Worm (Caenorhabditis elegans) whole organism, L2 larva: Measurements from ENCODE around the gene nuc-1.

Experiments used
- C34F6.9 ChIP-seq: fragments of 150-350 bp; optimal IDR thresholded peaks from 2 replicates; lab custom pipeline; 2014; ENCODE audit warnings: missing biosample characterization, missing genetic modification characterization
- F13H6.1 ChIP-seq: sonication (generic microtip); optimal IDR thresholded peaks from 2 replicates; lab custom pipeline; 2016; ENCODE audit warnings: missing genetic modification characterization, missing compliant biosample characterization
- R02D3.7 ChIP-seq: fragments of 150-350 bp; optimal IDR thresholded peaks from 2 replicates; lab custom pipeline; 2014; ENCODE audit warnings: missing biosample characterization, missing genetic modification characterization
- Y55F3AM.14 ChIP-seq: fragments of 200-800 bp; sonication (Bioruptor generic); optimal IDR thresholded peaks from 2 replicates; lab custom pipeline; 2018; ENCODE audit warnings: mild to moderate bottlenecking, missing genetic modification characterization, missing compliant biosample characterization
- ZK546.5 ChIP-seq: sonication (generic microtip); optimal IDR thresholded peaks from 2 replicates; lab custom pipeline; 2017; ENCODE audit warnings: missing biosample characterization, missing genetic modification characterization
- alr-1 ChIP-seq: fragments of 150-350 bp; optimal IDR thresholded peaks from 2 replicates; lab custom pipeline; 2014; ENCODE audit warnings: missing biosample characterization, missing genetic modification characterization
- aly-2 ChIP-seq: fragments of 150-350 bp; optimal IDR thresholded peaks from 2 replicates; lab custom pipeline; 2014; ENCODE audit warnings: missing biosample characterization, missing genetic modification characterization
- ama-1 ChIP-seq: fragments of 150-350 bp; optimal IDR thresholded peaks from 2 replicates; lab custom pipeline; 2018; ENCODE audit warnings: inconsistent platforms
- blmp-1 ChIP-seq: sonication (generic microtip); optimal IDR thresholded peaks from 2 replicates; lab custom pipeline; 2017; ENCODE audit warnings: missing genetic modification characterization, mild to moderate bottlenecking, missing compliant biosample characterization, antibody characterized with exemption, moderate library complexity; ENCODE audit not compliant: insufficient read depth
- ceh-16 ChIP-seq: fragments of 150-350 bp; optimal IDR thresholded peaks from 2 replicates; lab custom pipeline; 2014; ENCODE audit warnings: missing biosample characterization, missing genetic modification characterization
- ceh-82 ChIP-seq: fragments of 150-350 bp; optimal IDR thresholded peaks from 2 replicates; lab custom pipeline; 2014; ENCODE audit warnings: missing biosample characterization, missing genetic modification characterization
- crh-2 ChIP-seq: sonication (generic microtip); optimal IDR thresholded peaks from 2 replicates; lab custom pipeline; 2017; ENCODE audit warnings: missing biosample characterization, missing genetic modification characterization
- dmd-4 ChIP-seq: sonication (generic microtip); optimal IDR thresholded peaks from 2 replicates; lab custom pipeline; 2017; ENCODE audit warnings: missing biosample characterization, missing genetic modification characterization
- egl-27 ChIP-seq: sonication (generic microtip); optimal IDR thresholded peaks from 3 replicates; lab custom pipeline; 2017; ENCODE audit warnings: missing biosample characterization, missing genetic modification reagents, missing genetic modification characterization
- elt-1 ChIP-seq: fragments of 150-350 bp; optimal IDR thresholded peaks from 2 replicates; lab custom pipeline; 2014; ENCODE audit warnings: missing biosample characterization, missing genetic modification characterization
- elt-3 ChIP-seq: sonication (generic microtip); optimal IDR thresholded peaks from 2 replicates; lab custom pipeline; 2017; ENCODE audit warnings: missing biosample characterization, missing genetic modification characterization
- fos-1 ChIP-seq: fragments of 150-350 bp; optimal IDR thresholded peaks from 2 replicates; lab custom pipeline; 2014; ENCODE audit warnings: missing biosample characterization, missing genetic modification characterization
- gmeb-1 ChIP-seq: fragments of 150-350 bp; optimal IDR thresholded peaks from 2 replicates; lab custom pipeline; 2014; ENCODE audit warnings: missing biosample characterization, missing genetic modification characterization
- lin-11 ChIP-seq: fragments of 150-350 bp; sonication (generic microtip); optimal IDR thresholded peaks from 2 replicates; lab custom pipeline; 2014; ENCODE audit warnings: missing biosample characterization, missing genetic modification characterization, inconsistent platforms, mixed read lengths
- lin-13 ChIP-seq: fragments of 150-350 bp; optimal IDR thresholded peaks from 2 replicates; lab custom pipeline; 2014; ENCODE audit warnings: missing biosample characterization, missing genetic modification reagents, missing genetic modification characterization
- lin-39 ChIP-seq: fragments of 150-350 bp; optimal IDR thresholded peaks from 2 replicates; lab custom pipeline; 2014; ENCODE audit warnings: missing biosample characterization, missing genetic modification reagents, missing genetic modification characterization
- lsy-2 ChIP-seq, 2 experiments: fragments of 150-350 bp in 1 of 2; sonication (generic microtip) in 1 of 2; optimal IDR thresholded peaks; 2 replicates each; lab custom pipeline; 2014 to 2017; ENCODE audit warnings: missing biosample characterization in 2 of 2, missing genetic modification characterization in 2 of 2
- mab-5 ChIP-seq: fragments of 150-350 bp; optimal IDR thresholded peaks from 2 replicates; lab custom pipeline; 2014; ENCODE audit warnings: missing biosample characterization, missing genetic modification characterization
- mbf-1 ChIP-seq: sonication (generic microtip); optimal IDR thresholded peaks from 2 replicates; lab custom pipeline; 2017; ENCODE audit warnings: missing biosample characterization, missing genetic modification characterization
- mdl-1 ChIP-seq, 2 experiments: fragments of 150-350 bp in 1 of 2; sonication (generic microtip) in 1 of 2; optimal IDR thresholded peaks; 2 replicates each; lab custom pipeline; 2017; ENCODE audit warnings: missing biosample characterization in 2 of 2, missing genetic modification characterization in 2 of 2
- nhr-10 ChIP-seq: sonication (generic microtip); optimal IDR thresholded peaks from 2 replicates; lab custom pipeline; 2017; ENCODE audit warnings: missing biosample characterization, missing genetic modification characterization
- nhr-11 ChIP-seq: fragments of 150-350 bp; optimal IDR thresholded peaks from 2 replicates; lab custom pipeline; 2014; ENCODE audit warnings: missing biosample characterization, missing genetic modification characterization
- nhr-12 ChIP-seq: fragments of 150-350 bp; optimal IDR thresholded peaks from 2 replicates; lab custom pipeline; 2014; ENCODE audit warnings: missing biosample characterization, missing genetic modification characterization
- nhr-129 ChIP-seq: fragments of 150-350 bp; optimal IDR thresholded peaks from 2 replicates; lab custom pipeline; 2014; ENCODE audit warnings: missing biosample characterization, missing genetic modification characterization
- nhr-21 ChIP-seq: fragments of 150-350 bp; optimal IDR thresholded peaks from 2 replicates; lab custom pipeline; 2014; ENCODE audit warnings: missing biosample characterization, missing genetic modification characterization
- nhr-23 ChIP-seq: fragments of 150-350 bp; optimal IDR thresholded peaks from 2 replicates; lab custom pipeline; 2014; ENCODE audit warnings: missing biosample characterization, missing genetic modification reagents, missing genetic modification characterization
- nhr-237 ChIP-seq: fragments of 150-350 bp; optimal IDR thresholded peaks from 2 replicates; lab custom pipeline; 2014; ENCODE audit warnings: missing biosample characterization, missing genetic modification characterization
- nhr-25 ChIP-seq: fragments of 150-350 bp; sonication (generic microtip); optimal IDR thresholded peaks from 3 replicates; lab custom pipeline; 2014; ENCODE audit warnings: missing biosample characterization, missing genetic modification characterization
- nhr-6 ChIP-seq: fragments of 150-350 bp; optimal IDR thresholded peaks from 2 replicates; lab custom pipeline; 2014; ENCODE audit warnings: missing biosample characterization, missing genetic modification characterization
- nhr-77 ChIP-seq: fragments of 150-350 bp; optimal IDR thresholded peaks from 2 replicates; lab custom pipeline; 2014; ENCODE audit warnings: missing biosample characterization, missing genetic modification characterization
- peb-1 ChIP-seq: fragments of 150-350 bp; optimal IDR thresholded peaks from 2 replicates; lab custom pipeline; 2014; ENCODE audit warnings: missing biosample characterization, missing genetic modification characterization
- sem-4 ChIP-seq: fragments of 150-350 bp; optimal IDR thresholded peaks from 2 replicates; lab custom pipeline; 2014; ENCODE audit warnings: missing biosample characterization, missing genetic modification reagents, missing genetic modification characterization
- skn-1 ChIP-seq: sonication (generic microtip); optimal IDR thresholded peaks from 2 replicates; lab custom pipeline; 2017; ENCODE audit warnings: missing biosample characterization, missing genetic modification characterization
- sma-3 ChIP-seq: sonication (generic microtip); optimal IDR thresholded peaks from 2 replicates; lab custom pipeline; 2016; ENCODE audit warnings: missing genetic modification reagents, missing genetic modification characterization, missing compliant biosample characterization
- sma-9 ChIP-seq, 2 experiments: fragments of 150-350 bp in 1 of 2; sonication (generic microtip) in 1 of 2; optimal IDR thresholded peaks; 2 replicates each; lab custom pipeline; 2014 to 2016; ENCODE audit warnings: missing genetic modification characterization in 2 of 2, mild to moderate bottlenecking in 1 of 2, missing biosample characterization in 1 of 2, missing compliant biosample characterization in 1 of 2, missing genetic modification reagents in 1 of 2, moderate library complexity in 1 of 2
- snpc-4 ChIP-seq: fragments of 150-350 bp; optimal IDR thresholded peaks from 2 replicates; lab custom pipeline; 2014; ENCODE audit warnings: missing biosample characterization, missing genetic modification characterization
- unc-39 ChIP-seq: fragments of 150-350 bp; optimal IDR thresholded peaks from 2 replicates; lab custom pipeline; 2014; ENCODE audit warnings: missing biosample characterization, missing genetic modification characterization
- unc-55 ChIP-seq: fragments of 150-350 bp; sonication (generic microtip); optimal IDR thresholded peaks from 3 replicates; lab custom pipeline; 2014; ENCODE audit warnings: missing biosample characterization, missing genetic modification reagents, missing genetic modification characterization
- unc-62 ChIP-seq: fragments of 150-350 bp; optimal IDR thresholded peaks from 2 replicates; lab custom pipeline; 2014; ENCODE audit warnings: missing biosample characterization, missing genetic modification reagents, missing genetic modification characterization
- zag-1 ChIP-seq: fragments of 150-350 bp; optimal IDR thresholded peaks from 2 replicates; lab custom pipeline; 2014; ENCODE audit warnings: missing biosample characterization, missing genetic modification characterization
- ztf-1 ChIP-seq: fragments of 200-800 bp; sonication (Bioruptor generic); conservative IDR thresholded peaks from 2 replicates; pipeline ENCODE4 v1.3.6; 2022; ENCODE audit warnings: missing genetic modification characterization, missing compliant biosample characterization
- ztf-11 ChIP-seq: sonication (generic microtip); optimal IDR thresholded peaks from 2 replicates; lab custom pipeline; 2017; ENCODE audit warnings: missing biosample characterization, missing genetic modification characterization
- ztf-4 ChIP-seq: fragments of 150-350 bp; optimal IDR thresholded peaks from 2 replicates; lab custom pipeline; 2014; ENCODE audit warnings: missing biosample characterization, missing genetic modification characterization

Gene nuc-1

ce11 chrX:9548011-9548795, 8.5 kb downstream of the nuc-1 start:
- TF ChIP-seq ZK546.5 (tag; lab: Kevin White, UChicago) (no peak), Y55F3AM.14 (no peak), nhr-21 (tag; lab: Kevin White, UChicago) (no peak), sem-4 (tag; lab: Kevin White, UChicago) (peak; percentile 7), C34F6.9 (tag; lab: Kevin White, UChicago) (no peak), snpc-4 (no peak), dmd-4 (tag; lab: Kevin White, UChicago) (no peak), blmp-1 (tag; lab: Kevin White, UChicago) (peak; percentile 61), alr-1 (tag; lab: Kevin White, UChicago) (no peak), mab-5 (no peak), crh-2 (tag; lab: Kevin White, UChicago) (no peak), sma-3 (GFP tag; lab: Kevin White, UChicago) (peak; percentile 27), F13H6.1 (tag; lab: Kevin White, UChicago) (no peak), egl-27 (tag; lab: Kevin White, UChicago) (peak; percentile 6)

- peak; percentile 67 for TF ChIP-seq crh-2 (tag; lab: Kevin White, UChicago)
- peak; percentile 86 for TF ChIP-seq ceh-16 (tag; lab: Kevin White, UChicago)
- peak; percentile 98 for TF ChIP-seq blmp-1 (tag; lab: Kevin White, UChicago)
- no peak for TF ChIP-seq C34F6.9 (tag; lab: Kevin White, UChicago)
- no peak for TF ChIP-seq nhr-77
- no peak for TF ChIP-seq mab-5
- peak; percentile 52 for TF ChIP-seq nhr-6 (tag; lab: Kevin White, UChicago)
- no peak for TF ChIP-seq ZK546.5 (tag; lab: Kevin White, UChicago)
- TF ChIP-seq lin-13 (GFP tag; lab: Kevin White, UChicago): peak; percentile 1
- TF ChIP-seq nhr-12 (tag; lab: Kevin White, UChicago): no peak
- TF ChIP-seq unc-39 (tag; lab: Kevin White, UChicago): no peak
- TF ChIP-seq dmd-4 (tag; lab: Kevin White, UChicago): no peak
- no peak for TF ChIP-seq lin-39 (tag; lab: Kevin White, UChicago)
- TF ChIP-seq ztf-4: no peak
- peak; percentile 96 for TF ChIP-seq nhr-25 (tag; lab: Kevin White, UChicago)
- TF ChIP-seq ztf-11: no peak
- TF ChIP-seq snpc-4: no peak
- no peak for TF ChIP-seq nhr-23 (tag; lab: Kevin White, UChicago)
- no peak for TF ChIP-seq ztf-1 (GFP tag; lab: Robert Waterston, UW)
- no peak for TF ChIP-seq peb-1 (tag; lab: Kevin White, UChicago)
- TF ChIP-seq alr-1 (tag; lab: Kevin White, UChicago): no peak
- no peak for TF ChIP-seq elt-3
- no peak for TF ChIP-seq nhr-11 (tag; lab: Kevin White, UChicago)
- no peak for TF ChIP-seq unc-55 (GFP tag; lab: Kevin White, UChicago)
- TF ChIP-seq ceh-82 (tag; lab: Kevin White, UChicago): no peak
- peak; percentile 79 for TF ChIP-seq sma-3 (GFP tag; lab: Kevin White, UChicago)
- peak; percentile 40 for TF ChIP-seq fos-1 (tag; lab: Kevin White, UChicago)
- TF ChIP-seq lin-11 (tag; lab: Kevin White, UChicago): no peak
- no peak for TF ChIP-seq nhr-237
- TF ChIP-seq skn-1 (tag; lab: Kevin White, UChicago): no peak
- no peak for TF ChIP-seq mbf-1 (tag; lab: Kevin White, UChicago)
- TF ChIP-seq ama-1: no peak
- no peak for TF ChIP-seq nhr-10 (tag; lab: Kevin White, UChicago)
- no peak for TF ChIP-seq sem-4 (tag; lab: Kevin White, UChicago)
- TF ChIP-seq egl-27 (tag; lab: Kevin White, UChicago): peak; percentile 74
- peak; percentile 53 for TF ChIP-seq nhr-21 (tag; lab: Kevin White, UChicago)
- TF ChIP-seq F13H6.1 (tag; lab: Kevin White, UChicago): peak; percentile 12
- TF ChIP-seq Y55F3AM.14: no peak
- peak; percentile 31 for TF ChIP-seq gmeb-1
- TF ChIP-seq sma-9 (GFP tag; optimal IDR thresholded peaks at IDR 0.05; lab: Kevin White, UChicago): peak; percentile 74
- no peak for TF ChIP-seq sma-9 (tag; optimal IDR thresholded peaks at IDR 0.05; lab: Kevin White, UChicago)
- TF ChIP-seq aly-2 (tag; lab: Kevin White, UChicago): no peak
- no peak for TF ChIP-seq elt-1 (tag; lab: Kevin White, UChicago)
- TF ChIP-seq R02D3.7 (tag; lab: Kevin White, UChicago): no peak
- no peak for TF ChIP-seq zag-1 (tag; lab: Kevin White, UChicago)
- no peak for TF ChIP-seq unc-62
- peak in 1 of 2 experiments; percentile 24 for TF ChIP-seq lsy-2 (tag; optimal IDR thresholded peaks at IDR 0.05; lab: Kevin White, UChicago)
- peak; percentile 49 for TF ChIP-seq nhr-129 (tag; lab: Kevin White, UChicago)
- TF ChIP-seq mdl-1 (tag; optimal IDR thresholded peaks at IDR 0.05; lab: Kevin White, UChicago): peak in 1 of 2 experiments; percentile 16
Observed at ce11 chrX:9548890-9549289, 9.2 kb downstream of the nuc-1 start.
